Worm (Caenorhabditis elegans): ENCODE data around the gene C17G10.6.
"Not testable (repeated sequence)": the region's sequence is repeated elsewhere in the genome, so short reads cannot be mapped to it uniquely, and the experiment has no call there.

ce11 chrII:5630851-5631401 is 27.8 kb upstream of the C17G10.6 start, which contains the start of the genes F59E12.6 and npl-4.1:
- not testable (repeated sequence) for TF ChIP-seq him-1, dao-5, W03F9.2 (tag; optimal IDR thresholded peaks at IDR 0.05)
